Worm (Caenorhabditis elegans) whole organism, young adult: ENCODE measurements around the gene B0303.7.
A peak's percentile ranks its signal among the peaks of the same experiment; 100 is the strongest.

Experiments
- B0019.2 ChIP-seq: fragments of 200-800 bp; sonication (Bioruptor generic); conservative IDR thresholded peaks from 2 replicates; pipeline ENCODE4 v1.3.6; 2022; ENCODE audit warnings: missing genetic modification reagents, missing genetic modification characterization, missing compliant biosample characterization
- B0035.1 ChIP-seq: sonication (generic microtip); optimal IDR thresholded peaks from 2 replicates; lab custom pipeline; 2016; ENCODE audit warnings: missing genetic modification characterization, mild to moderate bottlenecking, missing compliant biosample characterization, missing genotype, missing genetic modification reagents
- B0336.3 ChIP-seq: fragments of 200-800 bp; sonication (Bioruptor generic); IDR thresholded peaks from 2 replicates; pipeline ENCODE4 v1.3.6; 2022; ENCODE audit warnings: missing genetic modification characterization, missing compliant biosample characterization
- F22D6.2 ChIP-seq: sonication (generic microtip); optimal IDR thresholded peaks from 2 replicates; lab custom pipeline; 2016; ENCODE audit warnings: mild to moderate bottlenecking, missing genetic modification characterization, missing compliant biosample characterization
- F23B12.7 ChIP-seq: sonication (generic microtip); optimal IDR thresholded peaks from 2 replicates; lab custom pipeline; 2017; ENCODE audit warnings: missing genetic modification characterization, mild to moderate bottlenecking, missing compliant biosample characterization, antibody characterized with exemption, moderate library complexity; ENCODE audit not compliant: insufficient read depth
- F33H1.4 ChIP-seq: fragments of 200-800 bp; sonication (Bioruptor generic); IDR thresholded peaks from 2 replicates; pipeline ENCODE4 v1.3.6; 2022; ENCODE audit warnings: missing genetic modification reagents, missing genetic modification characterization, missing compliant biosample characterization
- F39B2.1 ChIP-seq: fragments of 200-800 bp; sonication (Bioruptor generic); IDR thresholded peaks from 2 replicates; pipeline ENCODE4 v1.3.6; 2022; ENCODE audit warnings: missing genetic modification reagents, missing genetic modification characterization, missing compliant biosample characterization
- Y53F4B.3 ChIP-seq: fragments of 200-800 bp; sonication (Bioruptor generic); IDR thresholded peaks from 2 replicates; pipeline ENCODE4 v1.3.6; 2022; ENCODE audit warnings: missing genetic modification reagents, missing genetic modification characterization, missing compliant biosample characterization
- Y53G8AR.9 ChIP-seq: fragments of 200-800 bp; sonication (Bioruptor generic); conservative IDR thresholded peaks from 2 replicates; pipeline ENCODE4 v1.3.6; 2022; ENCODE audit warnings: missing genetic modification reagents, missing genetic modification characterization, missing compliant biosample characterization
- Y56A3A.18 ChIP-seq: fragments of 200-800 bp; sonication (Bioruptor generic); IDR thresholded peaks from 2 replicates; pipeline ENCODE4 v1.3.6; 2022; ENCODE audit warnings: missing genetic modification reagents, missing genetic modification characterization, missing compliant biosample characterization
- Y79H2A.3 ChIP-seq: fragments of 200-800 bp; sonication (Bioruptor generic); conservative IDR thresholded peaks from 2 replicates; pipeline ENCODE4 v1.3.6; 2022; ENCODE audit warnings: missing genetic modification reagents, missing genetic modification characterization, missing compliant biosample characterization
- akir-1 ChIP-seq: fragments of 200-800 bp; sonication (Bioruptor generic); optimal IDR thresholded peaks from 2 replicates; lab custom pipeline; 2018; ENCODE audit warnings: mild to moderate bottlenecking, missing genetic modification characterization, moderate library complexity, missing compliant biosample characterization
- aptf-2 ChIP-seq: fragments of 200-800 bp; sonication (Bioruptor generic); conservative IDR thresholded peaks from 2 replicates; pipeline ENCODE4 v1.3.6; 2022; ENCODE audit warnings: missing genetic modification reagents, missing genetic modification characterization, missing compliant biosample characterization
- aptf-3 ChIP-seq: fragments of 200-800 bp; sonication (Bioruptor generic); IDR thresholded peaks from 2 replicates; pipeline ENCODE4 v1.3.6; 2022; ENCODE audit warnings: missing genetic modification characterization, missing compliant biosample characterization
- atf-7 ChIP-seq: sonication (generic microtip); optimal IDR thresholded peaks from 2 replicates; lab custom pipeline; 2017; ENCODE audit warnings: mild to moderate bottlenecking, missing genetic modification characterization, missing compliant biosample characterization
- athp-1 ChIP-seq: sonication (generic microtip); optimal IDR thresholded peaks from 2 replicates; lab custom pipeline; 2017; ENCODE audit warnings: mild to moderate bottlenecking, missing genetic modification characterization, missing compliant biosample characterization
- attf-5 ChIP-seq: fragments of 200-800 bp; sonication (Bioruptor generic); optimal IDR thresholded peaks from 2 replicates; lab custom pipeline; 2018; ENCODE audit warnings: mild to moderate bottlenecking, missing genetic modification characterization, missing compliant biosample characterization
- cebp-1 ChIP-seq, 2 experiments: fragments of 200-800 bp in 1 of 2; sonication (Bioruptor generic) in 1 of 2; sonication (generic microtip) in 1 of 2; IDR thresholded peaks in 1 of 2; optimal IDR thresholded peaks in 1 of 2; 2 replicates each; pipeline versions ENCODE4 v1.3.6 to Lab custom; 2017 to 2022; ENCODE audit warnings: missing compliant biosample characterization in 2 of 2, missing genetic modification characterization in 2 of 2, mild to moderate bottlenecking in 1 of 2, missing genetic modification reagents in 1 of 2, moderate library complexity in 1 of 2
- ceh-58 ChIP-seq: fragments of 200-800 bp; sonication (Bioruptor generic); IDR thresholded peaks from 2 replicates; pipeline ENCODE4 v1.3.6; 2022; ENCODE audit warnings: missing genetic modification characterization, missing compliant biosample characterization
- ceh-91 ChIP-seq: fragments of 200-800 bp; sonication (Bioruptor generic); IDR thresholded peaks from 2 replicates; pipeline ENCODE4 v1.3.6; 2022; ENCODE audit warnings: missing genetic modification reagents, missing genetic modification characterization, missing compliant biosample characterization
- egl-18 ChIP-seq: fragments of 200-800 bp; sonication (Bioruptor generic); IDR thresholded peaks from 2 replicates; pipeline ENCODE4 v1.3.6; 2022; ENCODE audit warnings: missing genetic modification reagents, missing genetic modification characterization, missing compliant biosample characterization
- egrh-3 ChIP-seq: fragments of 200-800 bp; sonication (Bioruptor generic); IDR thresholded peaks from 2 replicates; pipeline ENCODE4 v1.3.6; 2022; ENCODE audit warnings: missing genetic modification reagents, missing genetic modification characterization, missing compliant biosample characterization
- fkh-3 ChIP-seq: sonication (generic microtip); optimal IDR thresholded peaks from 2 replicates; lab custom pipeline; 2016; ENCODE audit warnings: mild to moderate bottlenecking, missing genetic modification characterization, missing compliant biosample characterization
- him-1 ChIP-seq: sonication (generic microtip); optimal IDR thresholded peaks from 2 replicates; lab custom pipeline; 2016; ENCODE audit warnings: missing genotype, missing genetic modification reagents, missing genetic modification characterization, missing compliant biosample characterization
- hmg-1.2 ChIP-seq: fragments of 200-800 bp; sonication (Bioruptor generic); IDR thresholded peaks from 2 replicates; pipeline ENCODE4 v1.3.6; 2022; ENCODE audit warnings: missing genetic modification reagents, missing genetic modification characterization, missing compliant biosample characterization
- hsf-1 ChIP-seq: fragments of 200-800 bp; sonication (Bioruptor generic); IDR thresholded peaks from 2 replicates; pipeline ENCODE4 v1.3.6; 2022; ENCODE audit warnings: missing genetic modification reagents, missing genetic modification characterization, missing compliant biosample characterization
- let-526 ChIP-seq: fragments of 200-800 bp; sonication (Bioruptor generic); IDR thresholded peaks from 2 replicates; pipeline ENCODE4 v1.3.6; 2022; ENCODE audit warnings: missing genetic modification reagents, missing genetic modification characterization, missing compliant biosample characterization
- let-607 ChIP-seq, 2 experiments: fragments of 200-800 bp in 1 of 2; sonication (Bioruptor generic) in 1 of 2; sonication (generic microtip) in 1 of 2; optimal IDR thresholded peaks; 2 replicates each; lab custom pipeline; 2016 to 2018; ENCODE audit warnings: mild to moderate bottlenecking in 2 of 2, missing compliant biosample characterization in 2 of 2, missing genetic modification characterization in 2 of 2, moderate library complexity in 2 of 2, missing genotype in 1 of 2
- lin-26 ChIP-seq: fragments of 200-800 bp; sonication (Bioruptor generic); IDR thresholded peaks from 2 replicates; pipeline ENCODE4 v1.3.6; 2022; ENCODE audit warnings: missing genetic modification reagents, missing genetic modification characterization, missing compliant biosample characterization
- lir-1 ChIP-seq: fragments of 200-800 bp; sonication (Bioruptor generic); conservative IDR thresholded peaks from 2 replicates; pipeline ENCODE4 v1.3.6; 2022; ENCODE audit warnings: missing genetic modification reagents, missing genetic modification characterization, missing compliant biosample characterization
- lsy-27 ChIP-seq: sonication (generic microtip); optimal IDR thresholded peaks from 2 replicates; lab custom pipeline; 2017; ENCODE audit warnings: missing genetic modification characterization, mild to moderate bottlenecking, missing compliant biosample characterization, antibody characterized with exemption, missing genotype, borderline replicate concordance; ENCODE audit not compliant: insufficient read depth
- madf-3 ChIP-seq: fragments of 200-800 bp; sonication (Bioruptor generic); IDR thresholded peaks from 2 replicates; pipeline ENCODE4 v1.3.6; 2022; ENCODE audit warnings: missing genetic modification reagents, missing genetic modification characterization, missing compliant biosample characterization
- madf-6 ChIP-seq: fragments of 200-800 bp; sonication (Bioruptor generic); IDR thresholded peaks from 2 replicates; pipeline ENCODE4 v1.3.6; 2022; ENCODE audit warnings: missing genetic modification reagents, missing genetic modification characterization, missing compliant biosample characterization
- mes-4 ChIP-seq: sonication (generic microtip); optimal IDR thresholded peaks from 2 replicates; lab custom pipeline; 2016; ENCODE audit warnings: missing genotype, missing genetic modification characterization, missing compliant biosample characterization
- nfya-2 ChIP-seq: fragments of 200-800 bp; sonication (Bioruptor generic); IDR thresholded peaks from 2 replicates; pipeline ENCODE4 v1.3.6; 2022; ENCODE audit warnings: missing genetic modification reagents, missing genetic modification characterization, missing compliant biosample characterization
- nhr-179 ChIP-seq: sonication (generic microtip); optimal IDR thresholded peaks from 2 replicates; lab custom pipeline; 2016; ENCODE audit warnings: mild to moderate bottlenecking, missing genetic modification characterization, missing compliant biosample characterization
- nhr-80 ChIP-seq: sonication (generic microtip); optimal IDR thresholded peaks from 2 replicates; lab custom pipeline; 2016; ENCODE audit warnings: missing genetic modification characterization, missing compliant biosample characterization
- rcor-1 ChIP-seq: fragments of 200-800 bp; sonication (Bioruptor generic); IDR thresholded peaks from 2 replicates; pipeline ENCODE4 v1.3.6; 2022; ENCODE audit warnings: missing genetic modification reagents, missing genetic modification characterization, missing compliant biosample characterization
- repo-1 ChIP-seq: sonication (generic microtip); optimal IDR thresholded peaks from 2 replicates; lab custom pipeline; 2017; ENCODE audit warnings: mild to moderate bottlenecking, missing genetic modification characterization, missing compliant biosample characterization
- sdz-38 ChIP-seq: sonication (generic microtip); optimal IDR thresholded peaks from 2 replicates; lab custom pipeline; 2016; ENCODE audit warnings: missing genotype, missing genetic modification characterization, missing compliant biosample characterization
- sea-2 ChIP-seq: fragments of 200-800 bp; sonication (Bioruptor generic); IDR thresholded peaks from 2 replicates; pipeline ENCODE4 v1.3.6; 2022; ENCODE audit warnings: missing genetic modification characterization, missing compliant biosample characterization
- snpc-1.1 ChIP-seq: sonication (generic microtip); optimal IDR thresholded peaks from 2 replicates; lab custom pipeline; 2017; ENCODE audit warnings: missing genetic modification characterization, mild to moderate bottlenecking, missing compliant biosample characterization, antibody characterized with exemption, moderate library complexity, missing genotype, missing genetic modification reagents; ENCODE audit not compliant: insufficient read depth
- sptf-2 ChIP-seq: fragments of 200-800 bp; sonication (Bioruptor generic); optimal IDR thresholded peaks from 2 replicates; lab custom pipeline; 2018; ENCODE audit warnings: mild to moderate bottlenecking, missing genetic modification characterization, missing compliant biosample characterization
- zim-3 ChIP-seq: sonication (generic microtip); optimal IDR thresholded peaks from 2 replicates; lab custom pipeline; 2017; ENCODE audit warnings: mild to moderate bottlenecking, missing genetic modification characterization, moderate library complexity, missing compliant biosample characterization
- ztf-26 ChIP-seq: sonication (generic microtip); optimal IDR thresholded peaks from 2 replicates; lab custom pipeline; 2017; ENCODE audit warnings: missing genetic modification characterization, missing compliant biosample characterization
- ztf-28 ChIP-seq: fragments of 200-800 bp; sonication (Bioruptor generic); IDR thresholded peaks from 2 replicates; pipeline ENCODE4 v1.3.6; 2022; ENCODE audit warnings: missing genetic modification reagents, missing genetic modification characterization, missing compliant biosample characterization

Gene B0303.7

ce11 chrIII:8685590-8686240 lies 7.7 kb upstream of the B0303.7 start (continued):
- no peak for TF ChIP-seq ceh-58 (GFP tag; lab: Robert Waterston, UW)
- TF ChIP-seq sdz-38: no peak
- no peak for TF ChIP-seq aptf-3 (GFP tag; lab: Robert Waterston, UW)
- peak; percentile 40 for TF ChIP-seq fkh-3 (tag; lab: Kevin White, UChicago)
- TF ChIP-seq B0019.2 (GFP tag; lab: Robert Waterston, UW): no peak
- peak; percentile 63 for TF ChIP-seq madf-6 (GFP tag; lab: Robert Waterston, UW)
- TF ChIP-seq aptf-2 (GFP tag; lab: Robert Waterston, UW): no peak
- TF ChIP-seq nhr-179 (tag; lab: Kevin White, UChicago): no peak
- peak; percentile 55 for TF ChIP-seq ztf-26 (tag; lab: Kevin White, UChicago)
- TF ChIP-seq Y79H2A.3 (GFP tag; lab: Robert Waterston, UW): no peak
- no peak for TF ChIP-seq him-1 (tag; lab: Kevin White, UChicago)
- no peak for TF ChIP-seq snpc-1.1 (tag; lab: Kevin White, UChicago)
- peak; percentile 34 for TF ChIP-seq athp-1
- no peak for TF ChIP-seq F22D6.2 (tag; lab: Kevin White, UChicago)
- no peak for TF ChIP-seq lir-1
- no peak for TF ChIP-seq egrh-3 (GFP tag; lab: Robert Waterston, UW)
- TF ChIP-seq F33H1.4 (GFP tag; lab: Robert Waterston, UW): no peak; the same call in 1 of the 2 replicates
- TF ChIP-seq B0035.1: peak; percentile 32
- TF ChIP-seq mes-4 (tag; lab: Kevin White, UChicago): no peak
- TF ChIP-seq ceh-91 (GFP tag; lab: Robert Waterston, UW): no peak
- no peak for TF ChIP-seq F39B2.1
- TF ChIP-seq Y53G8AR.9 (GFP tag; lab: Robert Waterston, UW): peak; percentile 66; the same call in 1 of the 2 replicates
- TF ChIP-seq let-607 (tag; optimal IDR thresholded peaks at IDR 0.05; lab: Kevin White, UChicago): peak in 1 of 2 experiments; percentile 3
- TF ChIP-seq Y56A3A.18 (GFP tag; lab: Robert Waterston, UW): peak; percentile 79
- no peak for TF ChIP-seq nfya-2 (GFP tag; lab: Robert Waterston, UW)
- peak; percentile 26; the same call in 1 of the 2 replicates for TF ChIP-seq hmg-1.2 (GFP tag; lab: Robert Waterston, UW)
- 0 out of 2 replicates have a peak, but pooled peaks have one; percentile 24 for TF ChIP-seq hsf-1 (GFP tag; lab: Robert Waterston, UW)
- TF ChIP-seq ztf-28 (GFP tag; lab: Robert Waterston, UW): no peak
- no peak for TF ChIP-seq F23B12.7
- TF ChIP-seq lsy-27 (tag; lab: Kevin White, UChicago): no peak
- TF ChIP-seq egl-18: no peak
- TF ChIP-seq, all 124 proteins: peak for 39

ce11 chrIII:8688438-8688946 lies 4.9 kb upstream of the B0303.7 start, which contains the start of gene hadb-1:
hadb-1 (minus strand) TSS chrIII:8688488.
- TF ChIP-seq Y53F4B.3 (GFP tag; lab: Robert Waterston, UW): no peak
- TF ChIP-seq zim-3 (tag; lab: Kevin White, UChicago): no peak
- TF ChIP-seq repo-1 (tag; lab: Kevin White, UChicago): peak; percentile 10
- TF ChIP-seq cebp-1 (GFP tag; IDR thresholded peaks at IDR 0.05; lab: Robert Waterston, UW): no peak
- TF ChIP-seq cebp-1 (tag; optimal IDR thresholded peaks at IDR 0.05; lab: Kevin White, UChicago): peak; percentile 28
- TF ChIP-seq sea-2 (GFP tag; lab: Robert Waterston, UW): no peak
- peak; percentile 12 for TF ChIP-seq attf-5 (GFP tag; lab: Kevin White, UChicago)
- no peak for TF ChIP-seq B0019.2 (GFP tag; lab: Robert Waterston, UW)
- TF ChIP-seq lin-26: 0 out of 2 replicates have a peak, but pooled peaks have one; percentile 7
- no peak for TF ChIP-seq madf-3 (GFP tag; lab: Robert Waterston, UW)
- no peak for TF ChIP-seq sptf-2
- TF ChIP-seq B0336.3 (GFP tag; lab: Robert Waterston, UW): no peak
- TF ChIP-seq atf-7 (tag; lab: Kevin White, UChicago): no peak
- TF ChIP-seq akir-1: no peak
- no peak for TF ChIP-seq rcor-1 (GFP tag; lab: Robert Waterston, UW)
- TF ChIP-seq let-526 (GFP tag; lab: Robert Waterston, UW): 0 out of 2 replicates have a peak, but pooled peaks have one; percentile 22
- TF ChIP-seq let-607 (tag; optimal IDR thresholded peaks at IDR 0.05; lab: Kevin White, UChicago): no peak
- no peak for TF ChIP-seq Y53G8AR.9 (GFP tag; lab: Robert Waterston, UW)
- TF ChIP-seq Y56A3A.18 (GFP tag; lab: Robert Waterston, UW): no peak
- peak; percentile 56 for TF ChIP-seq nhr-80 (tag; lab: Kevin White, UChicago)
- TF ChIP-seq lir-1: 0 out of 2 replicates have a peak, but pooled peaks have one; percentile 7
